Fruit fly (Drosophila melanogaster): ENCODE data around the gene CG32264.
A peak's percentile ranks its signal among the peaks of the same experiment; 100 is the strongest.

CG32264 gene

DNA sequence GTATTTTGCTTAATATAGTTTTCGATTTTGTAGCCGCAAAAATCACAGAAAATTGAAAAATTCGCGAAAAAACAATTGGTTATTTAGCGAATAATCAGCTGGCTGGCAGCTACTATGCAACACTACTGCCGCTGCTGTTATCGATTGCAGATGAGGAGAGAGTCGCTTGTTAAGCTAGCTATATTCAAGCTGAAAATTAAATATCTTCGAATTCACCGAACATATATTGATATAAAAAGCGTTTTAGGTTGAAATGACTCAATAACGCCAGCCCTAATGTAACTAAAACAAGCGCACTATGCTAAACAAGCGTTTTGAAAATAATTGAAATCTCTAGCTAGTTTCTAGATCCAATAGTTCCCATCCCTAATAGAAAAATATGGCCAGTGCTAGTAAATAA is at the start of gene CG32264, which contains the start of the genes ntc and IntS10 (continued):
- TF ChIP-seq sim (GFP tag; IDR thresholded peaks at IDR 0.05): no peak
- TF ChIP-seq CG6791 (GFP tag; IDR thresholded peaks at IDR 0.05; ENCODE audit: partially characterized antibody): no peak
- TF ChIP-seq Hey (tag; optimal IDR thresholded peaks at IDR 0.05): no peak
- TF ChIP-seq CG8388 (GFP tag; optimal IDR thresholded peaks at IDR 0.05): peak; percentile 52
- peak; percentile 76 for TF ChIP-seq CG13775 (GFP tag; optimal IDR thresholded peaks at IDR 0.05)
- TF ChIP-seq Jarid2 (GFP tag; optimal IDR thresholded peaks at IDR 0.05): no peak
- no peak for TF ChIP-seq corto (GFP tag; optimal IDR thresholded peaks at IDR 0.05)
- TF ChIP-seq eve (GFP tag; optimal IDR thresholded peaks at IDR 0.05): no peak
- TF ChIP-seq knrl (GFP tag; IDR thresholded peaks at IDR 0.05; ENCODE audit: partially characterized antibody): peak; percentile 66
- TF ChIP-seq C15 (GFP tag; IDR thresholded peaks at IDR 0.05): no peak
- no peak for TF ChIP-seq CG15073 (GFP tag; optimal IDR thresholded peaks at IDR 0.05)
- peak; percentile 72 for TF ChIP-seq Bteb2 (GFP tag; optimal IDR thresholded peaks at IDR 0.05)
- peak; percentile 77 for TF ChIP-seq caup (GFP tag; optimal IDR thresholded peaks at IDR 0.05; ENCODE audit: severe bottlenecking)
- TF ChIP-seq gsb (GFP tag; IDR thresholded peaks at IDR 0.05): no peak
- TF ChIP-seq CG3163 (GFP tag; optimal IDR thresholded peaks at IDR 0.05): peak; percentile 47
- TF ChIP-seq Sry-δ (GFP tag; optimal IDR thresholded peaks at IDR 0.05): peak; percentile 91
- peak; percentile 57 for TF ChIP-seq CG8089 (GFP tag; optimal IDR thresholded peaks at IDR 0.05)
- no peak for TF ChIP-seq CG8478 (optimal IDR thresholded peaks at IDR 0.05)
- peak; percentile 84 for TF ChIP-seq gro (GFP tag; optimal IDR thresholded peaks at IDR 0.05)
- no peak for TF ChIP-seq B-H1 (GFP tag; IDR thresholded peaks at IDR 0.05)
- TF ChIP-seq Oaz (GFP tag; IDR thresholded peaks at IDR 0.05): 0 out of 2 replicates have a peak, but pooled peaks have one; percentile 20
- TF ChIP-seq stc (GFP tag; IDR thresholded peaks at IDR 0.05): no peak
- TF ChIP-seq bowl (GFP tag; IDR thresholded peaks at IDR 0.05): no peak
- peak; percentile 64 for TF ChIP-seq CG16815 (GFP tag; optimal IDR thresholded peaks at IDR 0.05)
- no peak for TF ChIP-seq chm (GFP tag; IDR thresholded peaks at IDR 0.05)
- TF ChIP-seq p53 (GFP tag; optimal IDR thresholded peaks at IDR 0.05): peak; percentile 19
- TF ChIP-seq CG1647 (GFP tag; optimal IDR thresholded peaks at IDR 0.05): peak; percentile 72
- TF ChIP-seq CG9727 (GFP tag; optimal IDR thresholded peaks at IDR 0.05): peak; percentile 68
- no peak for TF ChIP-seq CG17612 (GFP tag; IDR thresholded peaks at IDR 0.05)
- TF ChIP-seq NC2β (GFP tag; optimal IDR thresholded peaks at IDR 0.05): peak; percentile 47
- TF ChIP-seq NfI (GFP tag; optimal IDR thresholded peaks at IDR 0.05): peak; percentile 80
- peak; percentile 28 for TF ChIP-seq CG1529 (GFP tag; optimal IDR thresholded peaks at IDR 0.05)
- TF ChIP-seq Ets65A (GFP tag): peak; percentile 97
- TF ChIP-seq Hmr (GFP tag; optimal IDR thresholded peaks at IDR 0.05): peak; percentile 70
- no peak for TF ChIP-seq crol (GFP tag; IDR thresholded peaks at IDR 0.05)
- peak; percentile 34; the same call in 1 of the 2 replicates for TF ChIP-seq CG11085 (GFP tag; IDR thresholded peaks at IDR 0.05)
- TF ChIP-seq CG11456 (GFP tag; IDR thresholded peaks at IDR 0.05): peak; percentile 53; the same call in 1 of the 3 replicates
- no peak for TF ChIP-seq CG7987 (GFP tag; optimal IDR thresholded peaks at IDR 0.05)
- peak; percentile 31 for TF ChIP-seq Elba2 (GFP tag; optimal IDR thresholded peaks at IDR 0.05)
- no peak for TF ChIP-seq pros (GFP tag; optimal IDR thresholded peaks at IDR 0.05)
- TF ChIP-seq onecut (GFP tag; IDR thresholded peaks at IDR 0.05): no peak
- peak; percentile 57 for TF ChIP-seq nerfin-1 (tag; optimal IDR thresholded peaks at IDR 0.05)
- peak; percentile 66 for TF ChIP-seq PHDP (tag; optimal IDR thresholded peaks at IDR 0.05)
- no peak for TF ChIP-seq Optix (GFP tag; IDR thresholded peaks at IDR 0.05)
- TF ChIP-seq h (optimal IDR thresholded peaks at IDR 0.05): no peak
- TF ChIP-seq schlank (tag; optimal IDR thresholded peaks at IDR 0.05): peak; percentile 10
- peak; percentile 35 for TF ChIP-seq mirr (GFP tag; optimal IDR thresholded peaks at IDR 0.05)
- peak; percentile 60; the same call in 2 of the 3 replicates for TF ChIP-seq HLH4C (GFP tag; IDR thresholded peaks at IDR 0.05; ENCODE audit: partially characterized antibody)
- TF ChIP-seq CG32767 (GFP tag; IDR thresholded peaks at IDR 0.05): no peak
- peak; percentile 34; the same call in 2 of the 3 replicates for TF ChIP-seq croc (GFP tag; conservative IDR thresholded peaks at IDR 0.05)
- no peak for TF ChIP-seq zen2 (GFP tag; IDR thresholded peaks at IDR 0.05; ENCODE audit: partially characterized antibody)
- peak; percentile 79 for TF ChIP-seq CG13424 (tag; optimal IDR thresholded peaks at IDR 0.05)
